Worm (Caenorhabditis elegans) whole organism, young adult: ENCODE results near the gene nspg-3.

Source experiments
- B0019.2 ChIP-seq: fragments of 200-800 bp; sonication (Bioruptor generic); conservative IDR thresholded peaks from 2 replicates; pipeline ENCODE4 v1.3.6; 2022; ENCODE audit warnings: missing genetic modification reagents, missing genetic modification characterization, missing compliant biosample characterization
- C17E4.6 ChIP-seq: fragments of 200-800 bp; sonication (Bioruptor generic); IDR thresholded peaks from 2 replicates; pipeline ENCODE4 v1.3.6; 2022; ENCODE audit warnings: missing genetic modification reagents, missing genetic modification characterization, missing compliant biosample characterization
- D2030.7 ChIP-seq: fragments of 200-800 bp; sonication (Bioruptor generic); IDR thresholded peaks from 2 replicates; pipeline ENCODE4 v1.3.6; 2022; ENCODE audit warnings: missing genetic modification reagents, missing genetic modification characterization, missing compliant biosample characterization
- F22D6.2 ChIP-seq: sonication (generic microtip); optimal IDR thresholded peaks from 2 replicates; lab custom pipeline; 2016; ENCODE audit warnings: mild to moderate bottlenecking, missing genetic modification characterization, missing compliant biosample characterization
- F33H1.4 ChIP-seq: fragments of 200-800 bp; sonication (Bioruptor generic); IDR thresholded peaks from 2 replicates; pipeline ENCODE4 v1.3.6; 2022; ENCODE audit warnings: missing genetic modification reagents, missing genetic modification characterization, missing compliant biosample characterization
- F49E8.2 ChIP-seq: sonication (generic microtip); optimal IDR thresholded peaks from 3 replicates; lab custom pipeline; 2017; ENCODE audit warnings: missing genetic modification characterization, mild to moderate bottlenecking, missing compliant biosample characterization, antibody characterized with exemption, moderate library complexity; ENCODE audit not compliant: insufficient read depth
- F52B5.7 ChIP-seq: sonication (generic microtip); optimal IDR thresholded peaks from 2 replicates; lab custom pipeline; 2016; ENCODE audit warnings: mild to moderate bottlenecking, missing genetic modification characterization, missing compliant biosample characterization
- F55B11.4 ChIP-seq: sonication (generic microtip); optimal IDR thresholded peaks from 2 replicates; lab custom pipeline; 2016; ENCODE audit warnings: missing compliant biosample characterization, missing genetic modification characterization, borderline replicate concordance; ENCODE audit not compliant: insufficient read depth
- F57A8.1 ChIP-seq: fragments of 200-800 bp; sonication (Bioruptor generic); optimal IDR thresholded peaks from 2 replicates; lab custom pipeline; 2018; ENCODE audit warnings: mild to moderate bottlenecking, missing genetic modification characterization, moderate library complexity, missing compliant biosample characterization
- F57C9.4 ChIP-seq: sonication (generic microtip); optimal IDR thresholded peaks from 2 replicates; lab custom pipeline; 2017; ENCODE audit warnings: mild to moderate bottlenecking, missing genetic modification characterization, missing compliant biosample characterization
- K12H6.12 ChIP-seq: fragments of 200-800 bp; sonication (Bioruptor generic); optimal IDR thresholded peaks from 2 replicates; lab custom pipeline; 2018; ENCODE audit warnings: mild to moderate bottlenecking, missing genetic modification characterization, missing compliant biosample characterization
- Y53G8AR.9 ChIP-seq: fragments of 200-800 bp; sonication (Bioruptor generic); conservative IDR thresholded peaks from 2 replicates; pipeline ENCODE4 v1.3.6; 2022; ENCODE audit warnings: missing genetic modification reagents, missing genetic modification characterization, missing compliant biosample characterization
- Y56A3A.18 ChIP-seq: fragments of 200-800 bp; sonication (Bioruptor generic); IDR thresholded peaks from 2 replicates; pipeline ENCODE4 v1.3.6; 2022; ENCODE audit warnings: missing genetic modification reagents, missing genetic modification characterization, missing compliant biosample characterization
- Y67H2A.10 ChIP-seq: fragments of 200-800 bp; sonication (Bioruptor generic); conservative IDR thresholded peaks from 2 replicates; pipeline ENCODE4 v1.3.6; 2022; ENCODE audit warnings: missing genetic modification reagents, missing genetic modification characterization, missing compliant biosample characterization
- Y95B8A.8 ChIP-seq: fragments of 200-800 bp; sonication (Bioruptor generic); IDR thresholded peaks from 2 replicates; pipeline ENCODE4 v1.3.6; 2022; ENCODE audit warnings: missing genetic modification reagents, missing genetic modification characterization, missing compliant biosample characterization
- ama-1 ChIP-seq, 3 experiments: fragments of 150-350 bp in 1 of 3; sonication (generic microtip) in 2 of 3; optimal IDR thresholded peaks; 2 replicates each; lab custom pipeline; 2014 to 2018; ENCODE audit warnings: missing biosample characterization in 2 of 3, missing genetic modification characterization in 2 of 3, missing genetic modification reagents in 2 of 3
- aptf-2 ChIP-seq: fragments of 200-800 bp; sonication (Bioruptor generic); conservative IDR thresholded peaks from 2 replicates; pipeline ENCODE4 v1.3.6; 2022; ENCODE audit warnings: missing genetic modification reagents, missing genetic modification characterization, missing compliant biosample characterization
- aptf-3 ChIP-seq: fragments of 200-800 bp; sonication (Bioruptor generic); IDR thresholded peaks from 2 replicates; pipeline ENCODE4 v1.3.6; 2022; ENCODE audit warnings: missing genetic modification characterization, missing compliant biosample characterization
- atf-7 ChIP-seq: sonication (generic microtip); optimal IDR thresholded peaks from 2 replicates; lab custom pipeline; 2017; ENCODE audit warnings: mild to moderate bottlenecking, missing genetic modification characterization, missing compliant biosample characterization
- bed-1 ChIP-seq: fragments of 200-800 bp; sonication (Bioruptor generic); IDR thresholded peaks from 2 replicates; pipeline ENCODE4 v1.3.6; 2022; ENCODE audit warnings: missing genetic modification reagents, missing genetic modification characterization, missing compliant biosample characterization
- cebp-2 ChIP-seq: fragments of 200-800 bp; sonication (Bioruptor generic); IDR thresholded peaks from 2 replicates; pipeline ENCODE4 v1.3.6; 2022; ENCODE audit warnings: missing genetic modification characterization, missing compliant biosample characterization
- ceh-27 ChIP-seq: fragments of 200-800 bp; sonication (Bioruptor generic); optimal IDR thresholded peaks from 2 replicates; lab custom pipeline; 2018; ENCODE audit warnings: mild to moderate bottlenecking, missing genetic modification characterization, moderate library complexity, missing compliant biosample characterization
- ceh-58 ChIP-seq: fragments of 200-800 bp; sonication (Bioruptor generic); IDR thresholded peaks from 2 replicates; pipeline ENCODE4 v1.3.6; 2022; ENCODE audit warnings: missing genetic modification characterization, missing compliant biosample characterization
- ceh-79 ChIP-seq: sonication (generic microtip); optimal IDR thresholded peaks from 2 replicates; lab custom pipeline; 2017; ENCODE audit warnings: mild to moderate bottlenecking, missing genetic modification characterization, missing compliant biosample characterization
- dpff-1 ChIP-seq: sonication (generic microtip); optimal IDR thresholded peaks from 2 replicates; lab custom pipeline; 2017; ENCODE audit warnings: mild to moderate bottlenecking, missing genetic modification characterization, missing compliant biosample characterization
- dpl-1 ChIP-seq: fragments of 150-350 bp; optimal IDR thresholded peaks from 2 replicates; lab custom pipeline; 2014; ENCODE audit warnings: missing biosample characterization, missing genetic modification reagents, missing genetic modification characterization
- ekl-4 ChIP-seq: fragments of 200-800 bp; sonication (Bioruptor generic); IDR thresholded peaks from 2 replicates; pipeline ENCODE4 v1.3.6; 2022; ENCODE audit warnings: missing genetic modification reagents, missing genetic modification characterization, missing compliant biosample characterization
- ets-4 ChIP-seq: fragments of 200-800 bp; sonication (Bioruptor generic); optimal IDR thresholded peaks from 2 replicates; lab custom pipeline; 2018; ENCODE audit warnings: mild to moderate bottlenecking, missing genetic modification characterization, missing compliant biosample characterization
- hlh-12 ChIP-seq: sonication (generic microtip); optimal IDR thresholded peaks from 2 replicates; lab custom pipeline; 2016; ENCODE audit warnings: missing genetic modification characterization, missing compliant biosample characterization
- lag-1 ChIP-seq: fragments of 200-800 bp; sonication (Bioruptor generic); IDR thresholded peaks from 2 replicates; pipeline ENCODE4 v1.3.6; 2022; ENCODE audit warnings: missing genetic modification reagents, missing genetic modification characterization, missing compliant biosample characterization
- lin-26 ChIP-seq: fragments of 200-800 bp; sonication (Bioruptor generic); IDR thresholded peaks from 2 replicates; pipeline ENCODE4 v1.3.6; 2022; ENCODE audit warnings: missing genetic modification reagents, missing genetic modification characterization, missing compliant biosample characterization
- lin-35 ChIP-seq, 3 experiments: fragments of 150-350 bp in 2 of 3; sonication (generic microtip) in 1 of 3; optimal IDR thresholded peaks; 2 replicates each; lab custom pipeline; 2014 to 2018; ENCODE audit warnings: missing biosample characterization in 3 of 3, missing genetic modification characterization in 3 of 3, missing genetic modification reagents in 3 of 3
- lin-54 ChIP-seq: fragments of 200-800 bp; sonication (Bioruptor generic); optimal IDR thresholded peaks from 2 replicates; lab custom pipeline; 2018; ENCODE audit warnings: mild to moderate bottlenecking, missing genetic modification characterization, missing compliant biosample characterization
- lsl-1 ChIP-seq: fragments of 200-800 bp; sonication (Bioruptor generic); optimal IDR thresholded peaks from 2 replicates; lab custom pipeline; 2018; ENCODE audit warnings: mild to moderate bottlenecking, missing genetic modification characterization, moderate library complexity, missing compliant biosample characterization
- lsy-27 ChIP-seq: sonication (generic microtip); optimal IDR thresholded peaks from 2 replicates; lab custom pipeline; 2017; ENCODE audit warnings: missing genetic modification characterization, mild to moderate bottlenecking, missing compliant biosample characterization, antibody characterized with exemption, missing genotype, borderline replicate concordance; ENCODE audit not compliant: insufficient read depth
- madf-3 ChIP-seq: fragments of 200-800 bp; sonication (Bioruptor generic); IDR thresholded peaks from 2 replicates; pipeline ENCODE4 v1.3.6; 2022; ENCODE audit warnings: missing genetic modification reagents, missing genetic modification characterization, missing compliant biosample characterization
- mel-28 ChIP-seq: sonication (generic microtip); optimal IDR thresholded peaks from 2 replicates; lab custom pipeline; 2016; ENCODE audit warnings: borderline replicate concordance, mild to moderate bottlenecking, missing genetic modification characterization, missing compliant biosample characterization
- nfya-1 ChIP-seq: sonication (generic microtip); optimal IDR thresholded peaks from 2 replicates; lab custom pipeline; 2017; ENCODE audit warnings: antibody characterized with exemption, missing compliant biosample characterization, missing genetic modification characterization, borderline replicate concordance; ENCODE audit not compliant: insufficient read depth
- nfya-2 ChIP-seq: fragments of 200-800 bp; sonication (Bioruptor generic); IDR thresholded peaks from 2 replicates; pipeline ENCODE4 v1.3.6; 2022; ENCODE audit warnings: missing genetic modification reagents, missing genetic modification characterization, missing compliant biosample characterization
- nhr-27 ChIP-seq: fragments of 200-800 bp; sonication (Bioruptor generic); optimal IDR thresholded peaks from 2 replicates; lab custom pipeline; 2018; ENCODE audit warnings: mild to moderate bottlenecking, missing genetic modification characterization, moderate library complexity, missing compliant biosample characterization
- rpc-1 ChIP-seq, 2 experiments: fragments of 150-350 bp in 1 of 2; sonication (generic microtip) in 1 of 2; optimal IDR thresholded peaks; 2 replicates each; lab custom pipeline; 2014 to 2018; ENCODE audit warnings: missing biosample characterization in 1 of 2, missing genetic modification characterization in 1 of 2, missing genetic modification reagents in 1 of 2, missing genotype in 1 of 2
- snpc-3.4 ChIP-seq: sonication (generic microtip); optimal IDR thresholded peaks from 2 replicates; lab custom pipeline; 2017; ENCODE audit warnings: missing genetic modification characterization, mild to moderate bottlenecking, missing compliant biosample characterization, antibody characterized with exemption, moderate library complexity, missing genotype, missing genetic modification reagents
- somi-1 ChIP-seq: fragments of 200-800 bp; sonication (Bioruptor generic); optimal IDR thresholded peaks from 2 replicates; lab custom pipeline; 2018; ENCODE audit warnings: mild to moderate bottlenecking, missing genetic modification characterization, missing compliant biosample characterization
- xnd-1 ChIP-seq: sonication (generic microtip); optimal IDR thresholded peaks from 2 replicates; lab custom pipeline; 2016; ENCODE audit warnings: missing genotype, missing genetic modification reagents, missing genetic modification characterization, missing compliant biosample characterization
- ztf-25 ChIP-seq: fragments of 200-800 bp; sonication (Bioruptor generic); IDR thresholded peaks from 2 replicates; pipeline ENCODE4 v1.3.6; 2022; ENCODE audit warnings: missing genetic modification reagents, missing genetic modification characterization, missing compliant biosample characterization
- ztf-26 ChIP-seq: sonication (generic microtip); optimal IDR thresholded peaks from 2 replicates; lab custom pipeline; 2017; ENCODE audit warnings: missing genetic modification characterization, missing compliant biosample characterization
- ztf-28 ChIP-seq: fragments of 200-800 bp; sonication (Bioruptor generic); IDR thresholded peaks from 2 replicates; pipeline ENCODE4 v1.3.6; 2022; ENCODE audit warnings: missing genetic modification reagents, missing genetic modification characterization, missing compliant biosample characterization
- ztf-6 ChIP-seq: fragments of 200-800 bp; sonication (Bioruptor generic); IDR thresholded peaks from 2 replicates; pipeline ENCODE4 v1.3.6; 2022; ENCODE audit warnings: missing genetic modification reagents, missing genetic modification characterization, missing compliant biosample characterization

Gene nspg-3

DNA sequence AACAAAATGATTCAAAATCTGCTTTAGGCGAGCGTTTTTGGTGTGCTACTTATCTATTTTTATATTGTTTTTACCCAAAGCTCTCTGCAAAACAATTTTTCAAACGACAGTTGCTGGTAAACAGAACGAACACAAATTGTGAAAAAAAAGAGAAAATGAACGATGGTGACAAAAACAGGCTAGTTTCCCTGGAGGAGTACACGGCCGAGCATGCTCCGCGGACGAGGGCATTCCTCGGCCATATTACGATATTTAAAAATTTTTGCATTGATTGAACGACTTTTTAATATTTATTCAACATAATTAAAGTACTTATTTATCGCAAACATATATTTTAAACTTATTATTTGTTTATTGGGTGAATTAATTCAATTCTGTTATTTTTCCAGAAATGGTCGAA lies 5.9 kb downstream of the nspg-3 start, which contains the start of the genes tpp-2 and rbbp-5 (continued):
- TF ChIP-seq nhr-27, result no peak
- no peak for TF ChIP-seq F33H1.4
- TF ChIP-seq lag-1 (GFP tag; lab: Robert Waterston, UW), result no peak
- no peak for TF ChIP-seq nfya-2
- TF ChIP-seq madf-3 (GFP tag; lab: Robert Waterston, UW), result no peak
- TF ChIP-seq cebp-2 (GFP tag; lab: Robert Waterston, UW), result no peak
- no peak for TF ChIP-seq dpff-1
- TF ChIP-seq Y67H2A.10, result 0 out of 2 replicates have a peak, but pooled peaks have one; percentile 39
- no peak for TF ChIP-seq F22D6.2 (tag; lab: Kevin White, UChicago)
- TF ChIP-seq lsy-27 (tag; lab: Kevin White, UChicago), result no peak
- TF ChIP-seq bed-1 (GFP tag; lab: Robert Waterston, UW), result no peak
- no peak for TF ChIP-seq ceh-79
- TF ChIP-seq D2030.7 (GFP tag; lab: Robert Waterston, UW), result peak; percentile 32; the same call in 1 of the 2 replicates
- TF ChIP-seq Y95B8A.8 (GFP tag; lab: Robert Waterston, UW), result no peak
- TF ChIP-seq aptf-2 (GFP tag; lab: Robert Waterston, UW), result peak; percentile 55; the same call in 1 of the 2 replicates
- TF ChIP-seq rpc-1 (optimal IDR thresholded peaks at IDR 0.05; lab: Kevin White, UChicago), result no peak
- TF ChIP-seq rpc-1 (tag; optimal IDR thresholded peaks at IDR 0.05; lab: Kevin White, UChicago), result no peak
- no peak for TF ChIP-seq ztf-6 (GFP tag; lab: Robert Waterston, UW)
- 0 out of 2 replicates have a peak, but pooled peaks have one; percentile 31 for TF ChIP-seq ztf-25 (GFP tag; lab: Robert Waterston, UW)
- TF ChIP-seq ztf-26 (tag; lab: Kevin White, UChicago), result no peak
- TF ChIP-seq C17E4.6, result no peak
- TF ChIP-seq F49E8.2, result no peak
- TF ChIP-seq ceh-58 (GFP tag; lab: Robert Waterston, UW), result no peak
- TF ChIP-seq somi-1 (GFP tag; lab: Kevin White, UChicago), result no peak
- no peak for TF ChIP-seq lin-26 (GFP tag; lab: Robert Waterston, UW)
- no peak for TF ChIP-seq ets-4 (GFP tag; lab: Kevin White, UChicago)
- TF ChIP-seq B0019.2 (GFP tag; lab: Robert Waterston, UW), result no peak
- no peak for TF ChIP-seq F52B5.7
- no peak for TF ChIP-seq Y53G8AR.9 (GFP tag; lab: Robert Waterston, UW)
- TF ChIP-seq F57C9.4 (tag; lab: Kevin White, UChicago), result no peak
- no peak for TF ChIP-seq ztf-28 (GFP tag; lab: Robert Waterston, UW)
- no peak for TF ChIP-seq K12H6.12 (tag; lab: Kevin White, UChicago)
- no peak for TF ChIP-seq aptf-3 (GFP tag; lab: Robert Waterston, UW)
- no peak for TF ChIP-seq ekl-4 (GFP tag; lab: Robert Waterston, UW)
- TF ChIP-seq mel-28 (tag; lab: Kevin White, UChicago), result no peak
- no peak for TF ChIP-seq hlh-12 (tag; lab: Kevin White, UChicago)
- no peak for TF ChIP-seq nfya-1 (tag; lab: Kevin White, UChicago)
- no peak for TF ChIP-seq Y56A3A.18
- no peak for TF ChIP-seq lin-54
- TF ChIP-seq ama-1 (optimal IDR thresholded peaks at IDR 0.05; lab: Kevin White, UChicago), result no peak
- no peak for TF ChIP-seq ama-1 (GFP tag; optimal IDR thresholded peaks at IDR 0.05; lab: Kevin White, UChicago)
- peak; percentile 72 for TF ChIP-seq ceh-27 (GFP tag; lab: Kevin White, UChicago)
- TF ChIP-seq F57A8.1 (GFP tag; lab: Kevin White, UChicago), result no peak
- TF ChIP-seq atf-7 (tag; lab: Kevin White, UChicago), result no peak
- TF ChIP-seq F55B11.4 (tag; lab: Kevin White, UChicago), result no peak
- TF ChIP-seq dpl-1, result no peak
- TF ChIP-seq xnd-1 (tag; lab: Kevin White, UChicago), result no peak
- TF ChIP-seq lin-35 (GFP tag; optimal IDR thresholded peaks at IDR 0.05; lab: Kevin White, UChicago), result no peak
- TF ChIP-seq snpc-3.4 (tag; lab: Kevin White, UChicago), result peak; percentile 18
- TF ChIP-seq lsl-1 (GFP tag; lab: Kevin White, UChicago), result peak; percentile 49
